Worm (Caenorhabditis elegans): ENCODE data around the gene Y55B1BL.1.

- no peak for TF ChIP-seq lsy-2 (tag; optimal IDR thresholded peaks at IDR 0.05)
- TF ChIP-seq nhr-12 (tag; optimal IDR thresholded peaks at IDR 0.05), result no peak
- no peak for TF ChIP-seq ham-2 (GFP tag; optimal IDR thresholded peaks at IDR 0.05)
- TF ChIP-seq elt-1 (tag; optimal IDR thresholded peaks at IDR 0.05; ENCODE audit: borderline replicate concordance, insufficient read depth), result no peak
- TF ChIP-seq cnd-1 (tag; optimal IDR thresholded peaks at IDR 0.05), result no peak
- TF ChIP-seq ces-1 (GFP tag; optimal IDR thresholded peaks at IDR 0.05), result no peak
- TF ChIP-seq nhr-237 (tag; optimal IDR thresholded peaks at IDR 0.05), result no peak
- no peak for TF ChIP-seq elt-3 (tag; optimal IDR thresholded peaks at IDR 0.05)
- no peak for TF ChIP-seq ztf-11 (tag; optimal IDR thresholded peaks at IDR 0.05)
- TF ChIP-seq pha-4 (tag; optimal IDR thresholded peaks at IDR 0.05), result no peak
- TF ChIP-seq nhr-28 (tag; optimal IDR thresholded peaks at IDR 0.05), result no peak
Observed at ce11 chrIII:400898-401297, 1.3 kb upstream of the Y55B1BL.1 start.
